Worm (Caenorhabditis elegans) whole organism, young adult: ENCODE measurements around the gene set-11.

Source experiments
- him-1 ChIP-seq: sonication (generic microtip); optimal IDR thresholded peaks from 2 replicates; lab custom pipeline; 2016; ENCODE audit warnings: missing genotype, missing genetic modification reagents, missing genetic modification characterization, missing compliant biosample characterization
- somi-1 ChIP-seq: fragments of 200-800 bp; sonication (Bioruptor generic); optimal IDR thresholded peaks from 2 replicates; lab custom pipeline; 2018; ENCODE audit warnings: mild to moderate bottlenecking, missing genetic modification characterization, missing compliant biosample characterization
- unc-130 ChIP-seq: sonication (generic microtip); optimal IDR thresholded peaks from 2 replicates; lab custom pipeline; 2016; ENCODE audit warnings: missing genetic modification reagents, missing genetic modification characterization, missing compliant biosample characterization

ce11 chrII:2726774-2727173 lies 34.4 kb upstream of the set-11 start:
- TF ChIP-seq him-1 (tag; lab: Kevin White, UChicago) (no peak), somi-1 (no peak), unc-130 (GFP tag; lab: Kevin White, UChicago) (no peak)
